Worm (Caenorhabditis elegans) whole organism, L4 larva: ENCODE measurements around the gene pmt-1.

Source experiments
- dmd-8 ChIP-seq: fragments of 200-800 bp; sonication (Bioruptor generic); IDR thresholded peaks from 2 replicates; pipeline ENCODE4 v1.3.6; 2022; ENCODE audit warnings: missing genetic modification characterization, missing compliant biosample characterization
- gei-8 ChIP-seq: fragments of 200-800 bp; sonication (Bioruptor generic); optimal IDR thresholded peaks from 2 replicates; lab custom pipeline; 2018; ENCODE audit warnings: mild to moderate bottlenecking, missing genetic modification characterization, missing compliant biosample characterization
- pha-4 ChIP-seq, 2 experiments: fragments of 150-350 bp in 1 of 2; fragments of 200-800 bp in 1 of 2; sonication (Bioruptor generic) in 1 of 2; IDR thresholded peaks in 1 of 2; optimal IDR thresholded peaks in 1 of 2; 2 replicates each; pipeline versions ENCODE4 v1.3.6 to Lab custom; 2014 to 2022; ENCODE audit warnings: missing genetic modification characterization in 2 of 2, missing genetic modification reagents in 2 of 2, missing biosample characterization in 1 of 2, missing compliant biosample characterization in 1 of 2

ce11 chrII:5228662-5229061, 53.7 kb downstream of the pmt-1 start:
- TF ChIP-seq dmd-8 (GFP tag; lab: Robert Waterston, UW) (no peak), gei-8 (GFP tag; lab: Kevin White, UChicago) (no peak), pha-4 (GFP tag; IDR thresholded peaks at IDR 0.05; lab: Robert Waterston, UW) (no peak), pha-4 (tag; optimal IDR thresholded peaks at IDR 0.05; lab: Kevin White, UChicago) (no peak)
